Worm (Caenorhabditis elegans) whole organism, early embryonic: ENCODE results near the gene F40H3.3.

Source experiments
- flt-1 ChIP-seq: fragments of 200-800 bp; sonication (Bioruptor generic); IDR thresholded peaks from 2 replicates; pipeline ENCODE4 v1.3.6; 2022; ENCODE audit warnings: missing genetic modification characterization, missing compliant biosample characterization
- scrt-1 ChIP-seq: fragments of 200-800 bp; sonication (Bioruptor generic); IDR thresholded peaks from 2 replicates; pipeline ENCODE4 v1.3.6; 2022; ENCODE audit warnings: missing genetic modification characterization, missing compliant biosample characterization

DNA sequence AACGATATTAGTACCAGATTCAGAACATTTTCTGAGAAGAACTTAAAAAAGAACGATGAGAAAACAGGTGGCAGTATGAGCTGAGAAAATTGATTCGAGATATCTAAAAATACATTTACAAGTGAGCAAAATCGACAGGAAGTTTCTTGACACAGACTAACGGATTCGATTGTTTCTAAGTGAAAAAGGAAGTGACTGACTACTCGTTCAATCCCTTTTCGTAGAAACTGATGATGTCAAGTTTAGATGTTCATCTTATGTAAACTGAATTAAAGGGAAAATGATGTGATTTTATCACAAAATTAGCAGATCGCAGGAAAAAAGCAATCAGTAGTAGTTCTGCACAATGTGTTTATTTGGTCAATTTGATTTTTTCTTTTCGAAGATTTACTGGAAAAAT is 6.2 kb upstream of the F40H3.3 start:
- no peak for TF ChIP-seq flt-1 (GFP tag; lab: Robert Waterston, UW)
- no peak for TF ChIP-seq scrt-1
